Fruit fly (Drosophila melanogaster) whole organism, embryonic: ENCODE results near the gene gw.

Experiments used
- CG10209 ChIP-seq: fragments of 200-800 bp; sonication (Bioruptor generic); optimal IDR thresholded peaks from 3 replicates; lab custom pipeline; 2017; ENCODE audit warnings: missing biosample characterization, mild to moderate bottlenecking, missing genetic modification characterization, missing genetic modification reagents
- CG10462 ChIP-seq: fragments of 200-800 bp; sonication (Bioruptor generic); optimal IDR thresholded peaks from 2 replicates; lab custom pipeline; 2016; ENCODE audit warnings: missing biosample characterization, missing genetic modification characterization
- CG11456 ChIP-seq: fragments of 200-800 bp; sonication (Bioruptor generic); IDR thresholded peaks from 3 replicates; pipeline ENCODE4 v1.3.6; 2022; ENCODE audit warnings: missing biosample characterization, missing genetic modification characterization
- CG14860 ChIP-seq: fragments of 200-800 bp; sonication (Bioruptor generic); IDR thresholded peaks from 3 replicates; pipeline ENCODE4 v1.3.6; 2022; ENCODE audit warnings: missing biosample characterization, missing genetic modification characterization; ENCODE audit not compliant: partially characterized antibody
- CG16813 ChIP-seq: fragments of 200-800 bp; sonication (Bioruptor generic); IDR thresholded peaks from 3 replicates; pipeline ENCODE4 v1.3.6; 2022; ENCODE audit warnings: missing biosample characterization, missing genetic modification characterization; ENCODE audit not compliant: partially characterized antibody
- CG2199 ChIP-seq: fragments of 200-800 bp; sonication (Bioruptor generic); IDR thresholded peaks from 3 replicates; pipeline ENCODE4 v1.3.6; 2022; ENCODE audit warnings: missing biosample characterization, missing genetic modification characterization
- CG3726 ChIP-seq: fragments of 200-800 bp; sonication (Bioruptor generic); IDR thresholded peaks from 3 replicates; pipeline ENCODE4, ENCODE4 v1.3.6; 2022; ENCODE audit warnings: missing biosample characterization, missing genetic modification characterization
- CG4360 ChIP-seq: fragments of 200-800 bp; sonication (Bioruptor generic); IDR thresholded peaks from 2 replicates; pipeline ENCODE4 v1.3.6; 2022; ENCODE audit warnings: missing biosample characterization, missing genetic modification characterization
- CG4707 ChIP-seq: fragments of 200-800 bp; sonication (Bioruptor generic); optimal IDR thresholded peaks from 2 replicates; lab custom pipeline; 2018; ENCODE audit warnings: missing biosample characterization, mild to moderate bottlenecking, missing genetic modification characterization, moderate library complexity
- CG5245 ChIP-seq: fragments of 200-800 bp; sonication (Bioruptor generic); optimal IDR thresholded peaks from 3 replicates; lab custom pipeline; 2016; ENCODE audit warnings: missing biosample characterization, missing genetic modification characterization
- CG6791 ChIP-seq: fragments of 200-800 bp; sonication (Bioruptor generic); IDR thresholded peaks from 3 replicates; pipeline ENCODE4 v1.3.6; 2022; ENCODE audit warnings: missing biosample characterization, missing genetic modification characterization; ENCODE audit not compliant: partially characterized antibody
- CG7372 ChIP-seq: fragments of 200-800 bp; sonication (Bioruptor generic); IDR thresholded peaks from 2 replicates; pipeline ENCODE4 v1.3.6; 2022; ENCODE audit warnings: missing biosample characterization, missing genetic modification characterization
- CG7556 ChIP-seq: fragments of 200-800 bp; sonication (Bioruptor generic); optimal IDR thresholded peaks from 2 replicates; lab custom pipeline; 2017; ENCODE audit warnings: missing biosample characterization, mild to moderate bottlenecking, missing genetic modification characterization
- CG7963 ChIP-seq: fragments of 200-800 bp; sonication (Bioruptor generic); IDR thresholded peaks from 3 replicates; pipeline ENCODE4 v1.3.6; 2022; ENCODE audit warnings: missing biosample characterization, missing genetic modification characterization; ENCODE audit not compliant: partially characterized antibody
- CG8089 ChIP-seq: fragments of 200-800 bp; sonication (Bioruptor generic); optimal IDR thresholded peaks from 3 replicates; lab custom pipeline; 2016; ENCODE audit warnings: missing biosample characterization, missing genetic modification characterization
- CG9609 ChIP-seq: fragments of 200-800 bp; sonication (Bioruptor generic); optimal IDR thresholded peaks from 3 replicates; lab custom pipeline; 2016; ENCODE audit warnings: missing biosample characterization, missing genetic modification characterization
- D ChIP-seq, 2 experiments: fragments of 200-800 bp in 1 of 2; fragments of >200 bp in 1 of 2; sonication (Bioruptor generic) in 1 of 2; optimal IDR thresholded peaks; 2 replicates in 1 of 2; 3 replicates in 1 of 2; lab custom pipeline; 2017; ENCODE audit warnings: mild to moderate bottlenecking in 1 of 2, missing biosample characterization in 1 of 2, missing genetic modification characterization in 1 of 2, missing genetic modification reagents in 1 of 2
- Drgx ChIP-seq: fragments of 200-800 bp; sonication (Bioruptor generic); IDR thresholded peaks from 2 replicates; pipeline ENCODE4 v1.3.6; 2022; ENCODE audit warnings: missing biosample characterization, missing genetic modification characterization
- E2f1 ChIP-seq: fragments of 200-800 bp; sonication (Bioruptor generic); IDR thresholded peaks from 2 replicates; pipeline ENCODE4 v1.3.6; 2022; ENCODE audit warnings: missing biosample characterization, missing genetic modification characterization
- HLH4C ChIP-seq: fragments of 200-800 bp; sonication (Bioruptor generic); IDR thresholded peaks from 3 replicates; pipeline ENCODE4 v1.3.6; 2022; ENCODE audit warnings: missing biosample characterization, missing genetic modification characterization; ENCODE audit not compliant: partially characterized antibody
- Med ChIP-seq: fragments of 200-800 bp; sonication (Bioruptor generic); peaks from one replicate; lab custom pipeline; 2016; ENCODE audit warnings: missing biosample characterization, missing genetic modification characterization, mild to moderate bottlenecking, inconsistent platforms, moderate library complexity
- Nf-YB ChIP-seq: fragments of 200-800 bp; sonication (Bioruptor generic); optimal IDR thresholded peaks from 3 replicates; lab custom pipeline; 2019; ENCODE audit warnings: missing biosample characterization, mild to moderate bottlenecking, missing genetic modification characterization, moderate library complexity
- Nf-YC ChIP-seq: fragments of 200-800 bp; optimal IDR thresholded peaks from 3 replicates; lab custom pipeline; 2019; ENCODE audit warnings: missing biosample characterization, mild to moderate bottlenecking, missing genetic modification characterization, moderate library complexity
- amos ChIP-seq: fragments of 200-800 bp; sonication (Bioruptor generic); IDR thresholded peaks from 2 replicates; pipeline ENCODE4 v1.3.6; 2022; ENCODE audit warnings: missing biosample characterization, missing genetic modification characterization; ENCODE audit not compliant: partially characterized antibody
- aop ChIP-seq: fragments of 200-800 bp; sonication (Bioruptor generic); IDR thresholded peaks from 2 replicates; pipeline ENCODE4 v1.3.6; 2022; ENCODE audit warnings: missing biosample characterization, missing genetic modification characterization
- bbx ChIP-seq: fragments of 200-800 bp; sonication (Bioruptor generic); IDR thresholded peaks from 2 replicates; pipeline ENCODE4 v1.3.6; 2022; ENCODE audit warnings: missing biosample characterization, missing genetic modification characterization; ENCODE audit not compliant: partially characterized antibody
- caup ChIP-seq: fragments of 200-800 bp; sonication (Bioruptor generic); optimal IDR thresholded peaks from 3 replicates; lab custom pipeline; 2017; ENCODE audit warnings: missing biosample characterization, mild to moderate bottlenecking, missing genetic modification characterization, moderate library complexity; ENCODE audit not compliant: severe bottlenecking
- chm ChIP-seq: fragments of 200-800 bp; sonication (Bioruptor generic); IDR thresholded peaks from 2 replicates; pipeline ENCODE4 v1.3.6; 2022; ENCODE audit warnings: missing biosample characterization, missing genetic modification characterization
- eve ChIP-seq, 2 experiments: fragments of >200 bp; optimal IDR thresholded peaks; 2 replicates each; lab custom pipeline; 2017; ENCODE audit warnings: missing biosample characterization in 2 of 2, missing genetic modification characterization in 2 of 2
- gsb-n ChIP-seq: fragments of 200-800 bp; sonication (Bioruptor generic); optimal IDR thresholded peaks from 3 replicates; lab custom pipeline; 2018; ENCODE audit warnings: missing biosample characterization, mild to moderate bottlenecking, missing genetic modification characterization
- ken ChIP-seq: fragments of 200-800 bp; sonication (Bioruptor generic); IDR thresholded peaks from 3 replicates; pipeline ENCODE4 v1.3.6; 2022; ENCODE audit warnings: missing biosample characterization, missing genetic modification characterization
- mirr ChIP-seq: fragments of 200-800 bp; sonication (Bioruptor generic); optimal IDR thresholded peaks from 3 replicates; lab custom pipeline; 2018; ENCODE audit warnings: missing biosample characterization, mild to moderate bottlenecking, missing genetic modification characterization
- mld ChIP-seq: fragments of 200-800 bp; sonication (Bioruptor generic); IDR thresholded peaks from 3 replicates; pipeline ENCODE4 v1.3.6; 2022; ENCODE audit warnings: missing biosample characterization, missing genetic modification characterization; ENCODE audit not compliant: partially characterized antibody
- nerfin-1 ChIP-seq: fragments of 200-800 bp; sonication (Bioruptor generic); optimal IDR thresholded peaks from 3 replicates; lab custom pipeline; 2019; ENCODE audit warnings: missing biosample characterization, mild to moderate bottlenecking, missing genetic modification characterization, moderate library complexity
- pan ChIP-seq, 4 experiments: fragments of >200 bp in 3 of 4; fragments of 200-800 bp in 1 of 4; sonication (Bioruptor generic) in 1 of 4; optimal IDR thresholded peaks in 3 of 4; IDR thresholded peaks in 1 of 4; 2 replicates each; pipeline versions ENCODE4 v1.3.6 to Lab custom; 2017 to 2022; ENCODE audit warnings: missing biosample characterization in 2 of 4, missing genetic modification characterization in 2 of 4, mixed read lengths in 1 of 4
- pita ChIP-seq: fragments of 200-800 bp; sonication (Bioruptor generic); optimal IDR thresholded peaks from 2 replicates; lab custom pipeline; 2017; ENCODE audit warnings: missing biosample characterization, mild to moderate bottlenecking, missing genetic modification characterization
- pros ChIP-seq: fragments of 200-800 bp; sonication (Bioruptor generic); optimal IDR thresholded peaks from 3 replicates; lab custom pipeline; 2019; ENCODE audit warnings: missing biosample characterization, mild to moderate bottlenecking, missing genetic modification characterization, moderate library complexity
- sens ChIP-seq: fragments of 200-800 bp; sonication (Bioruptor generic); peaks from one replicate; lab custom pipeline; 2016; ENCODE audit warnings: missing biosample characterization, missing genetic modification characterization
- sima ChIP-seq: fragments of 200-800 bp; sonication (Bioruptor generic); optimal IDR thresholded peaks from 2 replicates; lab custom pipeline; 2016; ENCODE audit warnings: missing biosample characterization, missing genetic modification characterization
- sna ChIP-seq: fragments of 200-800 bp; sonication (Bioruptor generic); IDR thresholded peaks from 2 replicates; pipeline ENCODE4 v1.3.6; 2022; ENCODE audit warnings: missing biosample characterization, missing genetic modification characterization; ENCODE audit not compliant: partially characterized antibody
- ssp ChIP-seq: fragments of 200-800 bp; sonication (Bioruptor generic); IDR thresholded peaks from 2 replicates; pipeline ENCODE4 v1.3.6; 2022; ENCODE audit warnings: missing biosample characterization, missing genetic modification characterization
- stwl ChIP-seq: fragments of 200-800 bp; sonication (Bioruptor generic); optimal IDR thresholded peaks from 3 replicates; lab custom pipeline; 2018; ENCODE audit warnings: missing biosample characterization, mild to moderate bottlenecking, missing genetic modification characterization, moderate library complexity
- tap ChIP-seq: fragments of 200-800 bp; optimal IDR thresholded peaks from 3 replicates; lab custom pipeline; 2019; ENCODE audit warnings: missing biosample characterization, mild to moderate bottlenecking, missing genetic modification characterization, moderate library complexity
- tll ChIP-seq, 2 experiments: fragments of 200-800 bp in 1 of 2; fragments of >200 bp in 1 of 2; sonication (Bioruptor generic) in 1 of 2; optimal IDR thresholded peaks; 2 replicates each; lab custom pipeline; 2017 to 2019; ENCODE audit warnings: missing biosample characterization in 2 of 2, missing genetic modification characterization in 2 of 2, mild to moderate bottlenecking in 1 of 2, moderate library complexity in 1 of 2

The gw gene

dm6 chr4:708665-709064 is 48.3 kb upstream of the gw start:
- TF ChIP-seq Drgx (no peak), tll (GFP tag; optimal IDR thresholded peaks at IDR 0.05; lab: Kevin White, UChicago) (peak in 1 of 2 experiments; percentile 72), eve (GFP tag; optimal IDR thresholded peaks at IDR 0.05; lab: Kevin White, UChicago) (peak in 1 of 2 experiments; percentile 11), CG2199 (GFP tag; lab: Robert Waterston, UW) (0 out of 3 replicates have a peak, but pooled peaks have one; percentile 33), D (optimal IDR thresholded peaks at IDR 0.05; lab: Kevin White, UChicago) (peak; percentile 95), D (GFP tag; optimal IDR thresholded peaks at IDR 0.05; lab: Kevin White, UChicago) (no peak), pros (GFP tag; lab: Kevin White, UChicago) (peak; percentile 57), CG3726 (no peak)

dm6 chr4:706847-707246 is 46.4 kb upstream of the gw start:
- TF ChIP-seq sens (GFP tag; lab: Kevin White, UChicago) = no peak
- peak; percentile 74 for TF ChIP-seq CG16813
- TF ChIP-seq CG14860 (GFP tag; lab: Robert Waterston, UW) = peak; percentile 57
- peak; percentile 66 for TF ChIP-seq HLH4C
- peak; percentile 47; the same call in 1 of the 3 replicates for TF ChIP-seq CG7963 (GFP tag; lab: Robert Waterston, UW)
- TF ChIP-seq CG5245 (GFP tag; lab: Kevin White, UChicago) = no peak
- TF ChIP-seq amos (GFP tag; lab: Robert Waterston, UW) = peak; percentile 5; the same call in 1 of the 2 replicates
- peak; percentile 73; the same call in 2 of the 3 replicates for TF ChIP-seq CG6791 (GFP tag; lab: Robert Waterston, UW)
- TF ChIP-seq mld (GFP tag; lab: Robert Waterston, UW) = peak; percentile 52; the same call in 1 of the 3 replicates
- no peak for TF ChIP-seq CG10462 (GFP tag; lab: Kevin White, UChicago)
- TF ChIP-seq ken (GFP tag; lab: Robert Waterston, UW) = no peak
- no peak for TF ChIP-seq E2f1 (GFP tag; lab: Robert Waterston, UW)
- TF ChIP-seq, all 482 proteins: peak for 7

dm6 chr4:703992-704690 is 43.7 kb upstream of the gw start:
- TF ChIP-seq CG7556 (GFP tag; lab: Kevin White, UChicago) (no peak), CG10209 (GFP tag; lab: Kevin White, UChicago) (no peak), pan (optimal IDR thresholded peaks at IDR 0.05; lab: Kevin White, UChicago) (peak in 1 of 2 experiments; percentile 19), pan (GFP tag; optimal IDR thresholded peaks at IDR 0.05 in 1 of 2, IDR thresholded peaks at IDR 0.05 in 1 of 2) (peak in 1 of 2 experiments; percentile 92), tap (no peak), bbx (GFP tag; lab: Robert Waterston, UW) (0 out of 2 replicates have a peak, but pooled peaks have one; percentile 42), pita (GFP tag; lab: Kevin White, UChicago) (no peak), CG9609 (no peak), chm (GFP tag; lab: Robert Waterston, UW) (peak; percentile 12; the same call in 1 of the 2 replicates), pros (GFP tag; lab: Kevin White, UChicago) (peak; percentile 59), Med (peak; percentile 27), aop (GFP tag; lab: Robert Waterston, UW) (no peak), CG4707 (GFP tag; lab: Kevin White, UChicago) (no peak), Nf-YC (peak; percentile 100), sna (GFP tag; lab: Robert Waterston, UW) (peak; percentile 32; the same call in 1 of the 2 replicates), mirr (no peak), nerfin-1 (tag; lab: Kevin White, UChicago) (peak; percentile 41), caup (no peak), Nf-YB (GFP tag; lab: Kevin White, UChicago) (peak; percentile 100), gsb-n (tag; lab: Kevin White, UChicago) (peak; percentile 98), sima (no peak), CG4360 (GFP tag; lab: Robert Waterston, UW) (no peak), CG11456 (GFP tag; lab: Robert Waterston, UW) (no peak), stwl (tag; lab: Kevin White, UChicago) (no peak), ssp (no peak), CG8089 (no peak), CG7372 (GFP tag; lab: Robert Waterston, UW) (no peak)
